Worm (Caenorhabditis elegans) whole organism, L4 larva: ENCODE results near the gene perm-2.

Experiments used
- F37D6.2 ChIP-seq: sonication (generic microtip); optimal IDR thresholded peaks from 2 replicates; lab custom pipeline; 2016; ENCODE audit warnings: mild to moderate bottlenecking, missing genetic modification characterization, missing compliant biosample characterization
- ama-1 ChIP-seq: fragments of 150-350 bp; optimal IDR thresholded peaks from 2 replicates; lab custom pipeline; 2014; ENCODE audit warnings: inconsistent platforms, mixed read lengths
- dmd-6 ChIP-seq: fragments of 200-800 bp; sonication (Bioruptor generic); IDR thresholded peaks from 2 replicates; pipeline ENCODE4 v1.3.6; 2022; ENCODE audit warnings: missing genetic modification reagents, missing genetic modification characterization, missing compliant biosample characterization
- lir-3 ChIP-seq: sonication (generic microtip); optimal IDR thresholded peaks from 2 replicates; lab custom pipeline; 2016; ENCODE audit warnings: mild to moderate bottlenecking, missing genetic modification characterization, missing compliant biosample characterization
- mep-1 ChIP-seq: fragments of 150-350 bp; sonication (generic microtip); optimal IDR thresholded peaks from 3 replicates; lab custom pipeline; 2014; ENCODE audit warnings: missing biosample characterization, missing genetic modification characterization
- pha-4 ChIP-seq, 2 experiments: fragments of 150-350 bp in 1 of 2; fragments of 200-800 bp in 1 of 2; sonication (Bioruptor generic) in 1 of 2; IDR thresholded peaks in 1 of 2; optimal IDR thresholded peaks in 1 of 2; 2 replicates each; pipeline versions ENCODE4 v1.3.6 to Lab custom; 2014 to 2022; ENCODE audit warnings: missing genetic modification characterization in 2 of 2, missing genetic modification reagents in 2 of 2, missing biosample characterization in 1 of 2, missing compliant biosample characterization in 1 of 2

- TF ChIP-seq mep-1 (tag; lab: Kevin White, UChicago) (no peak), ama-1 (no peak), lir-3 (tag; lab: Kevin White, UChicago) (no peak), dmd-6 (GFP tag; lab: Robert Waterston, UW) (peak; percentile 86), pha-4 (GFP tag; IDR thresholded peaks at IDR 0.05; lab: Robert Waterston, UW) (no peak), pha-4 (tag; optimal IDR thresholded peaks at IDR 0.05; lab: Kevin White, UChicago) (no peak), F37D6.2 (tag; lab: Kevin White, UChicago) (no peak)
Measured at ce11 chrIV:1147594-1147993, 21.0 kb downstream of the perm-2 start.
